Fruit fly (Drosophila melanogaster) whole organism, embryonic: Measurements from ENCODE around the gene BTBD9.
A peak's percentile ranks its signal among the peaks of the same experiment; 100 is the strongest.

Experiments used
- BtbVII ChIP-seq: fragments of 200-800 bp; sonication (Bioruptor generic); optimal IDR thresholded peaks from 3 replicates; lab custom pipeline; 2017; ENCODE audit warnings: missing biosample characterization, mild to moderate bottlenecking, missing genetic modification characterization
- CG10209 ChIP-seq: fragments of 200-800 bp; sonication (Bioruptor generic); optimal IDR thresholded peaks from 3 replicates; lab custom pipeline; 2017; ENCODE audit warnings: missing biosample characterization, mild to moderate bottlenecking, missing genetic modification characterization, missing genetic modification reagents
- CG10267 ChIP-seq: fragments of 200-800 bp; sonication (Bioruptor generic); optimal IDR thresholded peaks from 2 replicates; lab custom pipeline; 2018; ENCODE audit warnings: missing biosample characterization, mild to moderate bottlenecking, missing genetic modification characterization, moderate library complexity
- CG12219 ChIP-seq: fragments of 200-800 bp; sonication (Bioruptor generic); optimal IDR thresholded peaks from 3 replicates; lab custom pipeline; 2018; ENCODE audit warnings: missing biosample characterization, mild to moderate bottlenecking, missing genetic modification characterization
- CG14965 ChIP-seq: fragments of 200-800 bp; sonication (Bioruptor generic); optimal IDR thresholded peaks from 2 replicates; lab custom pipeline; 2016; ENCODE audit warnings: missing biosample characterization, missing genetic modification characterization, borderline replicate concordance
- CG15011 ChIP-seq: fragments of 200-800 bp; sonication (Bioruptor generic); optimal IDR thresholded peaks from 3 replicates; lab custom pipeline; 2018; ENCODE audit warnings: missing biosample characterization, mild to moderate bottlenecking, missing genetic modification characterization
- CG17612 ChIP-seq: fragments of 200-800 bp; sonication (Bioruptor generic); IDR thresholded peaks from 2 replicates; pipeline ENCODE4 v1.3.6; 2022; ENCODE audit warnings: missing biosample characterization, missing genetic modification characterization
- CG2116 ChIP-seq: fragments of 200-800 bp; sonication (Bioruptor generic); optimal IDR thresholded peaks from 3 replicates; lab custom pipeline; 2018; ENCODE audit warnings: missing biosample characterization, mild to moderate bottlenecking, missing genetic modification characterization
- CG2120 ChIP-seq: fragments of 200-800 bp; sonication (Bioruptor generic); optimal IDR thresholded peaks from 3 replicates; lab custom pipeline; 2016; ENCODE audit warnings: missing biosample characterization, missing genetic modification characterization
- CG2875 ChIP-seq: fragments of 200-800 bp; sonication (Bioruptor generic); optimal IDR thresholded peaks from 2 replicates; lab custom pipeline; 2017; ENCODE audit warnings: missing biosample characterization, mild to moderate bottlenecking, missing genetic modification characterization, missing genetic modification reagents
- CG31388 ChIP-seq: fragments of 200-800 bp; sonication (Bioruptor generic); optimal IDR thresholded peaks from 2 replicates; lab custom pipeline; 2016; ENCODE audit warnings: missing biosample characterization, missing genetic modification characterization
- CG4282 ChIP-seq: fragments of 200-800 bp; sonication (Bioruptor generic); optimal IDR thresholded peaks from 2 replicates; lab custom pipeline; 2016; ENCODE audit warnings: missing biosample characterization, missing genetic modification characterization
- CG4424 ChIP-seq: fragments of 200-800 bp; sonication (Bioruptor generic); optimal IDR thresholded peaks from 3 replicates; lab custom pipeline; 2016; ENCODE audit warnings: missing biosample characterization, missing genetic modification characterization
- CG6272 ChIP-seq: fragments of 200-800 bp; sonication (Bioruptor generic); IDR thresholded peaks from 2 replicates; pipeline ENCODE4 v1.3.6; 2022; ENCODE audit warnings: missing biosample characterization, missing genetic modification characterization
- CG6765 ChIP-seq: fragments of 200-800 bp; sonication (Bioruptor generic); optimal IDR thresholded peaks from 3 replicates; lab custom pipeline; 2017; ENCODE audit warnings: missing biosample characterization, mild to moderate bottlenecking, missing genetic modification characterization
- CG7987 ChIP-seq: fragments of 200-800 bp; sonication (Bioruptor generic); optimal IDR thresholded peaks from 2 replicates; lab custom pipeline; 2018; ENCODE audit warnings: missing biosample characterization, mild to moderate bottlenecking, missing genetic modification characterization, moderate library complexity
- CG8944 ChIP-seq: fragments of 200-800 bp; sonication (Bioruptor generic); optimal IDR thresholded peaks from 3 replicates; lab custom pipeline; 2016; ENCODE audit warnings: missing biosample characterization, missing genetic modification characterization
- CG9797 ChIP-seq: fragments of 200-800 bp; sonication (Bioruptor generic); optimal IDR thresholded peaks from 3 replicates; lab custom pipeline; 2018; ENCODE audit warnings: missing biosample characterization, mild to moderate bottlenecking, missing genetic modification characterization
- CG9876 ChIP-seq: fragments of 200-800 bp; sonication (Bioruptor generic); optimal IDR thresholded peaks from 2 replicates; lab custom pipeline; 2016; ENCODE audit warnings: missing biosample characterization, missing genetic modification characterization
- CoRest ChIP-seq: fragments of 200-800 bp; sonication (Bioruptor generic); optimal IDR thresholded peaks from 3 replicates; lab custom pipeline; 2018; ENCODE audit warnings: missing biosample characterization, mild to moderate bottlenecking, missing genetic modification characterization, moderate library complexity
- D19A ChIP-seq: fragments of 200-800 bp; optimal IDR thresholded peaks from 3 replicates; lab custom pipeline; 2019; ENCODE audit warnings: missing biosample characterization, mild to moderate bottlenecking, missing genetic modification characterization, moderate library complexity
- Dfd ChIP-seq, 2 experiments: fragments of >200 bp; optimal IDR thresholded peaks; 2 replicates each; lab custom pipeline; 2017; ENCODE audit warnings: missing biosample characterization in 2 of 2, missing genetic modification characterization in 2 of 2
- Doc2 ChIP-seq: fragments of 200-800 bp; sonication (Bioruptor generic); IDR thresholded peaks from 2 replicates; pipeline ENCODE4 v1.3.6; 2022; ENCODE audit warnings: missing biosample characterization, missing genetic modification characterization
- Ets65A ChIP-seq: fragments of 200-800 bp; sonication (Bioruptor generic); peaks from one replicate; lab custom pipeline; 2016; ENCODE audit warnings: missing biosample characterization, missing genetic modification characterization
- Hmr ChIP-seq: fragments of 200-800 bp; sonication (Bioruptor generic); optimal IDR thresholded peaks from 3 replicates; lab custom pipeline; 2017; ENCODE audit warnings: mild to moderate bottlenecking, missing biosample characterization, missing genetic modification reagents, missing genetic modification characterization
- Hr39 ChIP-seq: fragments of >200 bp; optimal IDR thresholded peaks from 2 replicates; lab custom pipeline; 2017
- Max ChIP-seq: fragments of 200-800 bp; sonication (Bioruptor generic); optimal IDR thresholded peaks from 2 replicates; lab custom pipeline; 2016; ENCODE audit warnings: missing biosample characterization, mild to moderate bottlenecking, missing genetic modification characterization
- Nf-YA ChIP-seq: fragments of 200-800 bp; sonication (Bioruptor generic); IDR thresholded peaks from 2 replicates; pipeline ENCODE4 v1.3.6; 2022; ENCODE audit warnings: missing biosample characterization, missing genetic modification characterization
- Nf-YB ChIP-seq: fragments of 200-800 bp; sonication (Bioruptor generic); optimal IDR thresholded peaks from 3 replicates; lab custom pipeline; 2019; ENCODE audit warnings: missing biosample characterization, mild to moderate bottlenecking, missing genetic modification characterization, moderate library complexity
- Poxn ChIP-seq: fragments of 200-800 bp; sonication (Bioruptor generic); IDR thresholded peaks from 2 replicates; pipeline ENCODE4 v1.3.6; 2022; ENCODE audit warnings: missing biosample characterization, missing genetic modification characterization
- ap ChIP-seq: fragments of 200-800 bp; sonication (Bioruptor generic); IDR thresholded peaks from 2 replicates; pipeline ENCODE4 v1.3.6; 2022; ENCODE audit warnings: missing biosample characterization, missing genetic modification characterization
- croc ChIP-seq: fragments of 200-800 bp; sonication (Bioruptor generic); conservative IDR thresholded peaks from 3 replicates; pipeline ENCODE4 v1.3.6; 2022; ENCODE audit warnings: missing biosample characterization, missing genetic modification characterization
- en ChIP-seq: fragments of 200-800 bp; sonication (Bioruptor generic); optimal IDR thresholded peaks from 2 replicates; lab custom pipeline; 2016; ENCODE audit warnings: missing biosample characterization, missing genetic modification characterization
- fd96Cb ChIP-seq: fragments of 200-800 bp; sonication (Bioruptor generic); optimal IDR thresholded peaks from 2 replicates; lab custom pipeline; 2018; ENCODE audit warnings: missing biosample characterization, mild to moderate bottlenecking, missing genetic modification characterization, moderate library complexity
- fru ChIP-seq: fragments of >200 bp; optimal IDR thresholded peaks from 2 replicates; lab custom pipeline; 2017
- ftz-f1 ChIP-seq: fragments of 200-800 bp; sonication (Bioruptor generic); optimal IDR thresholded peaks from 2 replicates; lab custom pipeline; 2016; ENCODE audit warnings: missing biosample characterization, missing genetic modification characterization
- grau ChIP-seq: fragments of 200-800 bp; optimal IDR thresholded peaks from 3 replicates; lab custom pipeline; 2019; ENCODE audit warnings: missing biosample characterization, mild to moderate bottlenecking, missing genetic modification characterization, moderate library complexity
- grn ChIP-seq: fragments of 200-800 bp; sonication (Bioruptor generic); optimal IDR thresholded peaks from 3 replicates; lab custom pipeline; 2017; ENCODE audit warnings: missing biosample characterization, missing genetic modification characterization
- gsb-n ChIP-seq: fragments of 200-800 bp; sonication (Bioruptor generic); optimal IDR thresholded peaks from 3 replicates; lab custom pipeline; 2018; ENCODE audit warnings: missing biosample characterization, mild to moderate bottlenecking, missing genetic modification characterization
- hkb ChIP-seq, 2 experiments: fragments of 200-800 bp in 1 of 2; fragments of >200 bp in 1 of 2; sonication (Bioruptor generic) in 1 of 2; IDR thresholded peaks in 1 of 2; optimal IDR thresholded peaks in 1 of 2; 2 replicates each; pipeline versions ENCODE4 v1.3.6 to Lab custom; 2017 to 2022; ENCODE audit warnings: missing biosample characterization in 1 of 2, missing genetic modification characterization in 1 of 2
- jumu ChIP-seq: fragments of 200-800 bp; sonication (Bioruptor generic); optimal IDR thresholded peaks from 3 replicates; lab custom pipeline; 2016; ENCODE audit warnings: missing biosample characterization, missing genetic modification characterization
- lbe ChIP-seq: fragments of 200-800 bp; sonication (Bioruptor generic); optimal IDR thresholded peaks from 2 replicates; lab custom pipeline; 2016; ENCODE audit warnings: missing biosample characterization, mild to moderate bottlenecking, missing genetic modification characterization
- row ChIP-seq: fragments of 200-800 bp; sonication (Bioruptor generic); IDR thresholded peaks from 3 replicates; pipeline ENCODE4 v1.3.6; 2022; ENCODE audit warnings: missing biosample characterization, missing genetic modification characterization
- scrt ChIP-seq: fragments of 200-800 bp; sonication (Bioruptor generic); optimal IDR thresholded peaks from 2 replicates; lab custom pipeline; 2018; ENCODE audit warnings: missing biosample characterization, mild to moderate bottlenecking, missing genetic modification characterization, moderate library complexity
- sens-2 ChIP-seq: fragments of 200-800 bp; sonication (Bioruptor generic); IDR thresholded peaks from 2 replicates; pipeline ENCODE4 v1.3.6; 2022; ENCODE audit warnings: missing biosample characterization, missing genetic modification characterization
- sim ChIP-seq: fragments of 200-800 bp; sonication (Bioruptor generic); IDR thresholded peaks from 2 replicates; pipeline ENCODE4 v1.3.6; 2022; ENCODE audit warnings: missing biosample characterization, missing genetic modification characterization
- slbo ChIP-seq: fragments of 200-800 bp; sonication (Bioruptor generic); IDR thresholded peaks from 2 replicates; pipeline ENCODE4 v1.3.6; 2022; ENCODE audit warnings: missing biosample characterization, missing genetic modification characterization
- slp2 ChIP-seq: fragments of 200-800 bp; sonication (Bioruptor generic); optimal IDR thresholded peaks from 2 replicates; lab custom pipeline; 2016; ENCODE audit warnings: missing biosample characterization, missing genetic modification characterization
- unpg ChIP-seq: fragments of 200-800 bp; sonication (Bioruptor generic); optimal IDR thresholded peaks from 3 replicates; lab custom pipeline; 2018; ENCODE audit warnings: missing biosample characterization, mild to moderate bottlenecking, missing genetic modification characterization, moderate library complexity
- zfh1 ChIP-seq: fragments of 200-800 bp; sonication (Bioruptor generic); IDR thresholded peaks from 3 replicates; pipeline ENCODE4 v1.3.6; 2022; ENCODE audit warnings: missing biosample characterization, missing genetic modification characterization

BTBD9 gene

dm6 chrX:10771856-10772592, 3.7 kb downstream of the BTBD9 start, which contains the start of gene CG15211 (continued):
- TF ChIP-seq CG9876 (no peak), hkb (optimal IDR thresholded peaks at IDR 0.05; lab: Kevin White, UChicago) (no peak), hkb (GFP tag; IDR thresholded peaks at IDR 0.05; lab: Robert Waterston, UW) (no peak; the same call in none of the 2 replicates), CG6272 (GFP tag; lab: Robert Waterston, UW) (no peak), ftz-f1 (no peak), gsb-n (tag; lab: Kevin White, UChicago) (peak; percentile 73), Nf-YB (GFP tag; lab: Kevin White, UChicago) (peak; percentile 71), Max (peak; percentile 37), CoRest (tag; lab: Kevin White, UChicago) (peak; percentile 84), row (peak; percentile 78), fd96Cb (tag; lab: Kevin White, UChicago) (peak; percentile 71), CG4282 (GFP tag; lab: Kevin White, UChicago) (no peak), CG4424 (GFP tag; lab: Kevin White, UChicago) (peak; percentile 70), Poxn (GFP tag; lab: Robert Waterston, UW) (no peak), CG15011 (GFP tag; lab: Kevin White, UChicago) (peak; percentile 36), CG31388 (GFP tag; lab: Kevin White, UChicago) (no peak), CG12219 (GFP tag; lab: Kevin White, UChicago) (peak; percentile 52), zfh1 (GFP tag; lab: Robert Waterston, UW) (peak; percentile 68; the same call in 2 of the 3 replicates), CG10209 (peak; percentile 77), CG14965 (no peak), slp2 (GFP tag; lab: Kevin White, UChicago) (no peak), CG10267 (tag; lab: Kevin White, UChicago) (peak; percentile 71), CG2120 (GFP tag; lab: Kevin White, UChicago) (peak; percentile 57), CG2116 (GFP tag; lab: Kevin White, UChicago) (peak; percentile 38), Doc2 (GFP tag; lab: Robert Waterston, UW) (no peak), scrt (GFP tag; lab: Kevin White, UChicago) (peak; percentile 37), Hmr (GFP tag; lab: Kevin White, UChicago) (peak; percentile 61), Dfd (GFP tag; optimal IDR thresholded peaks at IDR 0.05; lab: Kevin White, UChicago) (no peak), CG17612 (GFP tag; lab: Robert Waterston, UW) (no peak), sim (GFP tag; lab: Robert Waterston, UW) (no peak), ap (GFP tag; lab: Robert Waterston, UW) (peak; percentile 50; the same call in 1 of the 2 replicates), jumu (peak; percentile 4), grn (no peak), croc (GFP tag; lab: Robert Waterston, UW) (peak; percentile 52), CG8944 (GFP tag; lab: Kevin White, UChicago) (no peak), fru (lab: Kevin White, UChicago) (no peak), CG9797 (GFP tag; lab: Kevin White, UChicago) (no peak), Nf-YA (GFP tag; lab: Robert Waterston, UW) (no peak), unpg (GFP tag; lab: Kevin White, UChicago) (peak; percentile 82), sens-2 (GFP tag; lab: Robert Waterston, UW) (no peak), D19A (tag; lab: Kevin White, UChicago) (peak; percentile 79), slbo (GFP tag; lab: Robert Waterston, UW) (peak; percentile 36; the same call in 1 of the 2 replicates), CG7987 (GFP tag; lab: Kevin White, UChicago) (peak; percentile 0), CG2875 (GFP tag; lab: Kevin White, UChicago) (peak; percentile 62), grau (tag; lab: Kevin White, UChicago) (peak; percentile 79), lbe (GFP tag; lab: Kevin White, UChicago) (no peak), Ets65A (GFP tag; lab: Kevin White, UChicago) (peak; percentile 75), en (GFP tag; lab: Kevin White, UChicago) (no peak), CG6765 (GFP tag; lab: Kevin White, UChicago) (no peak), Hr39 (no peak), BtbVII (peak; percentile 77)
